Fruit fly (Drosophila melanogaster) whole organism, embryonic: ENCODE data around the gene CG13369.
A peak's percentile ranks its signal among the peaks of the same experiment; 100 is the strongest.

Experiments
- Aef1 ChIP-seq: fragments of 200-800 bp; sonication (Bioruptor generic); IDR thresholded peaks from 3 replicates; pipeline ENCODE4 v1.3.6; 2022; ENCODE audit warnings: missing biosample characterization, missing genetic modification characterization
- Asciz ChIP-seq: fragments of 200-800 bp; sonication (Bioruptor generic); optimal IDR thresholded peaks from 2 replicates; lab custom pipeline; 2017; ENCODE audit warnings: missing biosample characterization, mild to moderate bottlenecking, missing genetic modification characterization, missing genetic modification reagents
- BEAF-32 ChIP-seq: fragments of 200-800 bp; sonication (Bioruptor generic); optimal IDR thresholded peaks from 3 replicates; lab custom pipeline; 2017; ENCODE audit warnings: missing biosample characterization, missing genetic modification characterization, mild to moderate bottlenecking, moderate library complexity, missing genetic modification reagents
- CG1024 ChIP-seq: fragments of 200-800 bp; sonication (Bioruptor generic); IDR thresholded peaks from 2 replicates; pipeline ENCODE4 v1.3.6; 2022; ENCODE audit warnings: missing biosample characterization, missing genetic modification characterization
- CG10462 ChIP-seq: fragments of 200-800 bp; sonication (Bioruptor generic); optimal IDR thresholded peaks from 2 replicates; lab custom pipeline; 2016; ENCODE audit warnings: missing biosample characterization, missing genetic modification characterization
- CG10543 ChIP-seq: fragments of 200-800 bp; sonication (Bioruptor generic); optimal IDR thresholded peaks from 3 replicates; lab custom pipeline; 2017; ENCODE audit warnings: missing biosample characterization, mild to moderate bottlenecking, missing genetic modification characterization, moderate library complexity
- CG12071 ChIP-seq: fragments of 200-800 bp; sonication (Bioruptor generic); optimal IDR thresholded peaks from 3 replicates; lab custom pipeline; 2018; ENCODE audit warnings: missing biosample characterization, mild to moderate bottlenecking, missing genetic modification characterization
- CG12219 ChIP-seq: fragments of 200-800 bp; sonication (Bioruptor generic); optimal IDR thresholded peaks from 3 replicates; lab custom pipeline; 2018; ENCODE audit warnings: missing biosample characterization, mild to moderate bottlenecking, missing genetic modification characterization
- CG1529 ChIP-seq: fragments of 200-800 bp; sonication (Bioruptor generic); optimal IDR thresholded peaks from 3 replicates; lab custom pipeline; 2018; ENCODE audit warnings: missing biosample characterization, missing genetic modification characterization
- CG1603 ChIP-seq: fragments of 200-800 bp; sonication (Bioruptor generic); optimal IDR thresholded peaks from 2 replicates; lab custom pipeline; 2019; ENCODE audit warnings: missing biosample characterization, mild to moderate bottlenecking, missing genetic modification characterization, moderate library complexity
- CG16779 ChIP-seq: fragments of 200-800 bp; sonication (Bioruptor generic); IDR thresholded peaks from 2 replicates; pipeline ENCODE4 v1.3.6; 2022; ENCODE audit warnings: missing biosample characterization, missing genetic modification characterization
- CG3065 ChIP-seq: fragments of 200-800 bp; sonication (Bioruptor generic); optimal IDR thresholded peaks from 2 replicates; lab custom pipeline; 2016; ENCODE audit warnings: missing biosample characterization, missing genetic modification characterization
- CG31441 ChIP-seq: fragments of 200-800 bp; sonication (Bioruptor generic); IDR thresholded peaks from 2 replicates; pipeline ENCODE4 v1.3.6; 2022; ENCODE audit warnings: missing biosample characterization, missing genetic modification characterization
- CG42726 ChIP-seq: fragments of 200-800 bp; sonication (Bioruptor generic); IDR thresholded peaks from 2 replicates; pipeline ENCODE4 v1.3.6; 2022; ENCODE audit warnings: missing biosample characterization, missing genetic modification characterization; ENCODE audit not compliant: partially characterized antibody
- CG4707 ChIP-seq: fragments of 200-800 bp; sonication (Bioruptor generic); optimal IDR thresholded peaks from 2 replicates; lab custom pipeline; 2018; ENCODE audit warnings: missing biosample characterization, mild to moderate bottlenecking, missing genetic modification characterization, moderate library complexity
- CG8089 ChIP-seq: fragments of 200-800 bp; sonication (Bioruptor generic); optimal IDR thresholded peaks from 3 replicates; lab custom pipeline; 2016; ENCODE audit warnings: missing biosample characterization, missing genetic modification characterization
- CG8359 ChIP-seq: fragments of 200-800 bp; sonication (Bioruptor generic); optimal IDR thresholded peaks from 2 replicates; lab custom pipeline; 2017; ENCODE audit warnings: missing biosample characterization, mild to moderate bottlenecking, missing genetic modification characterization, borderline replicate concordance
- CG9215 ChIP-seq: fragments of 200-800 bp; sonication (Bioruptor generic); IDR thresholded peaks from 2 replicates; pipeline ENCODE4 v1.3.6; 2022; ENCODE audit warnings: missing biosample characterization, missing genetic modification characterization
- Chrac-16 ChIP-seq: fragments of 200-800 bp; sonication (Bioruptor generic); optimal IDR thresholded peaks from 3 replicates; lab custom pipeline; 2016; ENCODE audit warnings: missing biosample characterization, missing genetic modification characterization
- CrebB ChIP-seq: fragments of 200-800 bp; sonication (Bioruptor generic); optimal IDR thresholded peaks from 3 replicates; lab custom pipeline; 2018; ENCODE audit warnings: missing biosample characterization, mild to moderate bottlenecking, missing genetic modification characterization
- Dp ChIP-seq: fragments of 200-800 bp; sonication (Bioruptor generic); optimal IDR thresholded peaks from 2 replicates; lab custom pipeline; 2018; ENCODE audit warnings: missing biosample characterization, mild to moderate bottlenecking, missing genetic modification characterization, moderate library complexity
- Ets97D ChIP-seq: fragments of 200-800 bp; sonication (Bioruptor generic); optimal IDR thresholded peaks from 3 replicates; lab custom pipeline; 2016; ENCODE audit warnings: missing biosample characterization, missing genetic modification characterization
- Fer1 ChIP-seq: fragments of 200-800 bp; sonication (Bioruptor generic); optimal IDR thresholded peaks from 2 replicates; lab custom pipeline; 2017; ENCODE audit warnings: missing biosample characterization, mild to moderate bottlenecking, missing genetic modification characterization
- HLH3B ChIP-seq: fragments of 200-800 bp; sonication (Bioruptor generic); IDR thresholded peaks from 2 replicates; pipeline ENCODE4 v1.3.6; 2022; ENCODE audit warnings: missing biosample characterization, missing genetic modification characterization
- Jarid2 ChIP-seq: fragments of 200-800 bp; sonication (Bioruptor generic); optimal IDR thresholded peaks from 3 replicates; lab custom pipeline; 2017; ENCODE audit warnings: mild to moderate bottlenecking, missing biosample characterization, missing genetic modification reagents, missing genetic modification characterization
- Lhr ChIP-seq: fragments of 200-800 bp; sonication (Bioruptor generic); optimal IDR thresholded peaks from 3 replicates; lab custom pipeline; 2017; ENCODE audit warnings: mild to moderate bottlenecking, missing biosample characterization, missing genetic modification reagents, missing genetic modification characterization
- Mes4 ChIP-seq: fragments of 200-800 bp; sonication (Bioruptor generic); optimal IDR thresholded peaks from 2 replicates; lab custom pipeline; 2016; ENCODE audit warnings: missing biosample characterization, missing genetic modification characterization
- Scr ChIP-seq: fragments of 200-800 bp; sonication (Bioruptor generic); IDR thresholded peaks from 2 replicates; pipeline ENCODE4 v1.3.6; 2022; ENCODE audit warnings: missing biosample characterization, missing genetic modification characterization; ENCODE audit not compliant: partially characterized antibody
- Sry-δ ChIP-seq: fragments of 200-800 bp; sonication (Bioruptor generic); optimal IDR thresholded peaks from 2 replicates; lab custom pipeline; 2016; ENCODE audit warnings: missing biosample characterization, missing genetic modification characterization
- ab ChIP-seq: fragments of 200-800 bp; sonication (Bioruptor generic); optimal IDR thresholded peaks from 2 replicates; lab custom pipeline; 2016; ENCODE audit warnings: missing biosample characterization, missing genetic modification characterization
- chinmo ChIP-seq: fragments of 200-800 bp; sonication (Bioruptor generic); IDR thresholded peaks from 4 replicates; pipeline ENCODE4 v1.3.6; 2022; ENCODE audit warnings: missing biosample characterization, missing genetic modification characterization; ENCODE audit not compliant: partially characterized antibody
- crp ChIP-seq, 2 experiments: fragments of 200-800 bp; sonication (Bioruptor generic); optimal IDR thresholded peaks; 2 replicates in 1 of 2; 3 replicates in 1 of 2; lab custom pipeline; 2017; ENCODE audit warnings: missing biosample characterization in 2 of 2, missing genetic modification characterization in 2 of 2, mild to moderate bottlenecking in 1 of 2, moderate library complexity in 1 of 2
- dysf ChIP-seq: fragments of 200-800 bp; sonication (Bioruptor generic); IDR thresholded peaks from 3 replicates; pipeline ENCODE4 v1.3.6; 2022; ENCODE audit warnings: missing biosample characterization, missing genetic modification characterization
- eyg ChIP-seq: fragments of 200-800 bp; sonication (Bioruptor generic); optimal IDR thresholded peaks from 3 replicates; lab custom pipeline; 2016; ENCODE audit warnings: missing biosample characterization, missing genetic modification characterization
- fd64A ChIP-seq: fragments of 200-800 bp; sonication (Bioruptor generic); optimal IDR thresholded peaks from 3 replicates; lab custom pipeline; 2018; ENCODE audit warnings: missing biosample characterization, mild to moderate bottlenecking, missing genetic modification characterization
- gce ChIP-seq: fragments of 200-800 bp; sonication (Bioruptor generic); IDR thresholded peaks from 3 replicates; pipeline ENCODE4 v1.3.6; 2022; ENCODE audit warnings: missing biosample characterization, missing genetic modification characterization
- gsb ChIP-seq: fragments of 200-800 bp; sonication (Bioruptor generic); IDR thresholded peaks from 2 replicates; pipeline ENCODE4 v1.3.6; 2022; ENCODE audit warnings: missing biosample characterization, missing genetic modification characterization
- hkb ChIP-seq, 2 experiments: fragments of 200-800 bp in 1 of 2; fragments of >200 bp in 1 of 2; sonication (Bioruptor generic) in 1 of 2; IDR thresholded peaks in 1 of 2; optimal IDR thresholded peaks in 1 of 2; 2 replicates each; pipeline versions ENCODE4 v1.3.6 to Lab custom; 2017 to 2022; ENCODE audit warnings: missing biosample characterization in 1 of 2, missing genetic modification characterization in 1 of 2
- mirr ChIP-seq: fragments of 200-800 bp; sonication (Bioruptor generic); optimal IDR thresholded peaks from 3 replicates; lab custom pipeline; 2018; ENCODE audit warnings: missing biosample characterization, mild to moderate bottlenecking, missing genetic modification characterization
- repo ChIP-seq: fragments of 200-800 bp; sonication (Bioruptor generic); optimal IDR thresholded peaks from 2 replicates; lab custom pipeline; 2016; ENCODE audit warnings: missing biosample characterization, missing genetic modification characterization
- slp2 ChIP-seq: fragments of 200-800 bp; sonication (Bioruptor generic); optimal IDR thresholded peaks from 2 replicates; lab custom pipeline; 2016; ENCODE audit warnings: missing biosample characterization, missing genetic modification characterization
- sr ChIP-seq: fragments of 200-800 bp; sonication (Bioruptor generic); IDR thresholded peaks from 3 replicates; pipeline ENCODE4 v1.3.6; 2022; ENCODE audit warnings: missing biosample characterization, missing genetic modification characterization
- stwl ChIP-seq: fragments of 200-800 bp; sonication (Bioruptor generic); optimal IDR thresholded peaks from 3 replicates; lab custom pipeline; 2018; ENCODE audit warnings: missing biosample characterization, mild to moderate bottlenecking, missing genetic modification characterization, moderate library complexity
- sug ChIP-seq: fragments of 200-800 bp; optimal IDR thresholded peaks from 2 replicates; lab custom pipeline; 2019; ENCODE audit warnings: missing biosample characterization, mild to moderate bottlenecking, missing genetic modification characterization, moderate library complexity
- tgo ChIP-seq: fragments of 200-800 bp; sonication (Bioruptor generic); IDR thresholded peaks from 3 replicates; pipeline ENCODE4 v1.3.6; 2022; ENCODE audit warnings: missing biosample characterization, missing genetic modification characterization
- tll ChIP-seq, 2 experiments: fragments of 200-800 bp in 1 of 2; fragments of >200 bp in 1 of 2; sonication (Bioruptor generic) in 1 of 2; optimal IDR thresholded peaks; 2 replicates each; lab custom pipeline; 2017 to 2019; ENCODE audit warnings: missing biosample characterization in 2 of 2, missing genetic modification characterization in 2 of 2, mild to moderate bottlenecking in 1 of 2, moderate library complexity in 1 of 2
- trem ChIP-seq: fragments of 200-800 bp; optimal IDR thresholded peaks from 3 replicates; lab custom pipeline; 2019; ENCODE audit warnings: missing biosample characterization, mild to moderate bottlenecking, missing genetic modification characterization, moderate library complexity
- wdn ChIP-seq: fragments of 200-800 bp; sonication (Bioruptor generic); IDR thresholded peaks from 2 replicates; pipeline ENCODE4 v1.3.6; 2022; ENCODE audit warnings: missing biosample characterization, missing genetic modification characterization
- zf30C ChIP-seq: fragments of 200-800 bp; sonication (Bioruptor generic); optimal IDR thresholded peaks from 3 replicates; lab custom pipeline; 2018; ENCODE audit warnings: missing biosample characterization, mild to moderate bottlenecking, missing genetic modification characterization

The CG13369 gene

DNA sequence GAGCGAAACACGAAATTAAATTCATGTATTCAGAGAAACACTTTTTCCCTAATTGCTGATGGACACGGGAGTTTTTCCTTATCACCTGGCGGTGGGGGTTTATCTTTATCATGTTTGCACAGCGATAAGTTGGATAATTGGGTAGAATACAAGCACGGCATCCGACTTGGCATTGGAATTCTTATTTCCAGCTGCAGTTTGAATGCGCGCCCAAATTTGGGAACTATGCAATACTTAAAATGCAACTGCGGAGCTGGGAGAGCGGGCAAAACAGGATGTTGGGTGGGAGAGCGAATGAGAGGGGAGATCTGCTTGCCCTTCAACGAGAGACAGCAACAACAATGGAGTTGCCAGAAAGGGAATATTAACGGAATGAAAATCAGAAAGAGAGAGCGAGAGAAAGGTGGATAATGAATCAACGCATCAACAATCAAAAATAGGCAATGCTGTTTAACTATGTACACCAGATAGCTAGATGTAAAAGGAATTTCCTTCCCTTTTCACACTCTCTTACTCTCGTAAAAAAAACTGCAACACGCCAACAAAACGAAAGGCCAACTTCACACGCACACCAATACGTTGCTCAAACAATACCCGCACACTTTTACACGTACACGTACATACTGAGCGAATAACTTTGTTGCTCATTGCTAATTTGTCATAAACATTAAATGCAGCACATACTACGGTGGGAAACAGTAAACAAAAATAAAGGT lies 6.3 kb upstream of the CG13369 start (continued):
- TF ChIP-seq CrebB (tag; lab: Kevin White, UChicago) = no peak
- no peak for TF ChIP-seq CG1529 (GFP tag; lab: Kevin White, UChicago)
- TF ChIP-seq CG3065 (GFP tag; lab: Kevin White, UChicago) = no peak
- no peak for TF ChIP-seq CG31441 (GFP tag; lab: Robert Waterston, UW)
- peak; percentile 51 for TF ChIP-seq Dp (GFP tag; lab: Kevin White, UChicago)
- no peak for TF ChIP-seq Asciz (GFP tag; lab: Kevin White, UChicago)
- no peak for TF ChIP-seq HLH3B (GFP tag; lab: Robert Waterston, UW)
- TF ChIP-seq Sry-δ (GFP tag; lab: Kevin White, UChicago) = no peak
- TF ChIP-seq sr (GFP tag; lab: Robert Waterston, UW) = no peak
- TF ChIP-seq tgo (GFP tag; lab: Robert Waterston, UW) = no peak
- TF ChIP-seq CG4707 (GFP tag; lab: Kevin White, UChicago) = no peak
- no peak for TF ChIP-seq fd64A (GFP tag; lab: Kevin White, UChicago)
- TF ChIP-seq Aef1 (GFP tag; lab: Robert Waterston, UW) = no peak
- TF ChIP-seq ab (GFP tag; lab: Kevin White, UChicago) = no peak
- TF ChIP-seq repo (GFP tag; lab: Kevin White, UChicago) = no peak
- TF ChIP-seq tll (GFP tag; optimal IDR thresholded peaks at IDR 0.05; lab: Kevin White, UChicago) = no peak
- peak; percentile 15 for TF ChIP-seq trem (tag; lab: Kevin White, UChicago)
- no peak for TF ChIP-seq CG12219 (GFP tag; lab: Kevin White, UChicago)
- TF ChIP-seq CG1024 (GFP tag; lab: Robert Waterston, UW) = no peak
- TF ChIP-seq CG10462 (GFP tag; lab: Kevin White, UChicago) = no peak
- no peak for TF ChIP-seq wdn (GFP tag; lab: Robert Waterston, UW)
- TF ChIP-seq gce = no peak
- TF ChIP-seq sug (tag; lab: Kevin White, UChicago) = no peak
- TF ChIP-seq eyg (GFP tag; lab: Kevin White, UChicago) = no peak
- no peak for TF ChIP-seq Fer1
- no peak for TF ChIP-seq CG12071 (GFP tag; lab: Kevin White, UChicago)
- no peak for TF ChIP-seq CG8089 (GFP tag; lab: Kevin White, UChicago)
- no peak for TF ChIP-seq BEAF-32 (GFP tag; lab: Kevin White, UChicago)
- no peak for TF ChIP-seq Jarid2 (GFP tag; lab: Kevin White, UChicago)
- TF ChIP-seq gsb = 0 out of 2 replicates have a peak, but pooled peaks have one; percentile 10
- TF ChIP-seq Chrac-16 = no peak
- TF ChIP-seq CG8359 (GFP tag; lab: Kevin White, UChicago) = no peak
- TF ChIP-seq CG42726 = no peak
- TF ChIP-seq CG1603 (tag; lab: Kevin White, UChicago) = peak; percentile 33
- no peak for TF ChIP-seq dysf (GFP tag; lab: Robert Waterston, UW)
- no peak for TF ChIP-seq mirr (GFP tag; lab: Kevin White, UChicago)
- peak; percentile 4 for TF ChIP-seq stwl
- no peak for TF ChIP-seq Mes4 (GFP tag; lab: Kevin White, UChicago)
- TF ChIP-seq Scr (GFP tag; lab: Robert Waterston, UW) = no peak
- peak; percentile 10 for TF ChIP-seq Ets97D (GFP tag; lab: Kevin White, UChicago)
- no peak for TF ChIP-seq Lhr (GFP tag; lab: Kevin White, UChicago)
- no peak for TF ChIP-seq crp (GFP tag; optimal IDR thresholded peaks at IDR 0.05; lab: Kevin White, UChicago)
- TF ChIP-seq slp2 (GFP tag; lab: Kevin White, UChicago) = no peak
- no peak for TF ChIP-seq chinmo (GFP tag; lab: Robert Waterston, UW)
- no peak for TF ChIP-seq CG9215 (GFP tag; lab: Robert Waterston, UW)
- TF ChIP-seq CG10543 (GFP tag; lab: Kevin White, UChicago) = no peak
- TF ChIP-seq hkb (optimal IDR thresholded peaks at IDR 0.05; lab: Kevin White, UChicago) = no peak
- TF ChIP-seq hkb (GFP tag; IDR thresholded peaks at IDR 0.05; lab: Robert Waterston, UW) = no peak
- no peak for TF ChIP-seq CG16779 (GFP tag; lab: Robert Waterston, UW)
- TF ChIP-seq zf30C (GFP tag; lab: Kevin White, UChicago) = no peak
